Worm (Caenorhabditis elegans): ENCODE results near the gene srt-73.

Gene srt-73

ce11 chrIV:7923982-7924480 lies 44.9 kb downstream of the srt-73 start, which contains the start of the genes xpo-3 and C49H3.3:
Gene xpo-3, minus strand, starts transcription at chrIV:7924032.
Gene C49H3.3, plus strand, starts transcription at chrIV:7924350.
- no peak for TF ChIP-seq mdl-1 (tag; optimal IDR thresholded peaks at IDR 0.05)
- TF ChIP-seq sma-3 (GFP tag; optimal IDR thresholded peaks at IDR 0.05): no peak
- peak; percentile 50 for TF ChIP-seq nhr-129 (tag; optimal IDR thresholded peaks at IDR 0.05)
- peak; percentile 50 for TF ChIP-seq crh-2 (tag; optimal IDR thresholded peaks at IDR 0.05)
- TF ChIP-seq snpc-4 (tag; optimal IDR thresholded peaks at IDR 0.05): no peak
- no peak for TF ChIP-seq sem-4 (tag; optimal IDR thresholded peaks at IDR 0.05)
- TF ChIP-seq nhr-11 (tag; optimal IDR thresholded peaks at IDR 0.05): no peak
- no peak for TF ChIP-seq unc-62 (GFP tag; optimal IDR thresholded peaks at IDR 0.05)
- TF ChIP-seq C34F6.9 (tag; optimal IDR thresholded peaks at IDR 0.05): peak; percentile 58
- TF ChIP-seq nhr-23 (tag; optimal IDR thresholded peaks at IDR 0.05): no peak
- no peak for TF ChIP-seq nhr-12 (tag; optimal IDR thresholded peaks at IDR 0.05)
- TF ChIP-seq skn-1 (tag; optimal IDR thresholded peaks at IDR 0.05): no peak
- no peak for TF ChIP-seq blmp-1 (tag; optimal IDR thresholded peaks at IDR 0.05; ENCODE audit: insufficient read depth)
- peak; percentile 26 for TF ChIP-seq nhr-25 (tag; optimal IDR thresholded peaks at IDR 0.05)
- no peak for TF ChIP-seq lin-11 (tag; optimal IDR thresholded peaks at IDR 0.05)
- TF ChIP-seq lin-13 (GFP tag; optimal IDR thresholded peaks at IDR 0.05): no peak
- TF ChIP-seq Y55F3AM.14 (GFP tag; optimal IDR thresholded peaks at IDR 0.05): no peak
- TF ChIP-seq unc-39 (tag; optimal IDR thresholded peaks at IDR 0.05): no peak
- TF ChIP-seq ceh-16 (tag; optimal IDR thresholded peaks at IDR 0.05): no peak
- no peak for TF ChIP-seq elt-3 (tag; optimal IDR thresholded peaks at IDR 0.05)
- no peak for TF ChIP-seq ztf-1 (GFP tag; conservative IDR thresholded peaks at IDR 0.05)
- TF ChIP-seq nhr-6 (tag; optimal IDR thresholded peaks at IDR 0.05): no peak
- no peak for TF ChIP-seq nhr-10 (tag; optimal IDR thresholded peaks at IDR 0.05)
- peak; percentile 63 for TF ChIP-seq unc-55 (GFP tag; optimal IDR thresholded peaks at IDR 0.05)
- no peak for TF ChIP-seq nhr-237 (tag; optimal IDR thresholded peaks at IDR 0.05)
- no peak for TF ChIP-seq dmd-4 (tag; optimal IDR thresholded peaks at IDR 0.05)
- TF ChIP-seq elt-1 (tag; optimal IDR thresholded peaks at IDR 0.05): no peak
- TF ChIP-seq nhr-21 (tag; optimal IDR thresholded peaks at IDR 0.05): no peak
- TF ChIP-seq egl-27 (tag; optimal IDR thresholded peaks at IDR 0.05): no peak
- TF ChIP-seq lsy-2 (tag; optimal IDR thresholded peaks at IDR 0.05): peak in 1 of 2 experiments; percentile 69
- no peak for TF ChIP-seq alr-1 (tag; optimal IDR thresholded peaks at IDR 0.05)
- TF ChIP-seq lin-39 (tag; optimal IDR thresholded peaks at IDR 0.05): no peak
- TF ChIP-seq F13H6.1 (tag; optimal IDR thresholded peaks at IDR 0.05): no peak
- TF ChIP-seq R02D3.7 (tag; optimal IDR thresholded peaks at IDR 0.05): no peak
- TF ChIP-seq aly-2 (tag; optimal IDR thresholded peaks at IDR 0.05): no peak
- no peak for TF ChIP-seq mbf-1 (tag; optimal IDR thresholded peaks at IDR 0.05)
- no peak for TF ChIP-seq ZK546.5 (tag; optimal IDR thresholded peaks at IDR 0.05)
- peak; percentile 5 for TF ChIP-seq fos-1 (tag; optimal IDR thresholded peaks at IDR 0.05)

ce11 chrIV:7924975-7925828 lies 46.1 kb downstream of the srt-73 start:
- TF ChIP-seq nhr-25 (tag; optimal IDR thresholded peaks at IDR 0.05) (no peak), crh-2 (tag; optimal IDR thresholded peaks at IDR 0.05) (no peak), sma-9 (GFP tag; optimal IDR thresholded peaks at IDR 0.05) (no peak), sma-9 (tag; optimal IDR thresholded peaks at IDR 0.05) (no peak), fos-1 (tag; optimal IDR thresholded peaks at IDR 0.05) (no peak), nhr-21 (tag; optimal IDR thresholded peaks at IDR 0.05) (no peak), mdl-1 (tag; optimal IDR thresholded peaks at IDR 0.05) (no peak), aly-2 (tag; optimal IDR thresholded peaks at IDR 0.05) (no peak), lsy-2 (tag; optimal IDR thresholded peaks at IDR 0.05) (no peak), peb-1 (tag; optimal IDR thresholded peaks at IDR 0.05) (no peak), unc-55 (GFP tag; optimal IDR thresholded peaks at IDR 0.05) (no peak), nhr-129 (tag; optimal IDR thresholded peaks at IDR 0.05) (no peak), zag-1 (tag; optimal IDR thresholded peaks at IDR 0.05) (no peak), ztf-11 (tag; optimal IDR thresholded peaks at IDR 0.05) (no peak), mbf-1 (tag; optimal IDR thresholded peaks at IDR 0.05) (no peak), nhr-10 (tag; optimal IDR thresholded peaks at IDR 0.05) (no peak), nhr-23 (tag; optimal IDR thresholded peaks at IDR 0.05) (no peak), alr-1 (tag; optimal IDR thresholded peaks at IDR 0.05) (no peak)

All from whole organism, L2 larva.